Fruit fly (Drosophila melanogaster) Kc167 (cell line): Measurements from ENCODE around the gene Atf3.

Source experiments
- Myc ChIP-seq: fragments of >200 bp; optimal IDR thresholded peaks from 2 replicates; lab custom pipeline; 2017; ENCODE audit warnings: missing external identifiers
- Sin3A ChIP-seq: fragments of >200 bp; optimal IDR thresholded peaks from 2 replicates; lab custom pipeline; 2018; ENCODE audit warnings: missing external identifiers
- h ChIP-seq: fragments of >200 bp; optimal IDR thresholded peaks from 3 replicates; lab custom pipeline; 2018; ENCODE audit warnings: missing external identifiers
- psq ChIP-seq: fragments of >200 bp; optimal IDR thresholded peaks from 2 replicates; lab custom pipeline; 2017; ENCODE audit warnings: missing external identifiers
- ttk ChIP-seq: sonication (Bioruptor generic); optimal IDR thresholded peaks from 2 replicates; lab custom pipeline; 2017; ENCODE audit warnings: missing external identifiers

DNA sequence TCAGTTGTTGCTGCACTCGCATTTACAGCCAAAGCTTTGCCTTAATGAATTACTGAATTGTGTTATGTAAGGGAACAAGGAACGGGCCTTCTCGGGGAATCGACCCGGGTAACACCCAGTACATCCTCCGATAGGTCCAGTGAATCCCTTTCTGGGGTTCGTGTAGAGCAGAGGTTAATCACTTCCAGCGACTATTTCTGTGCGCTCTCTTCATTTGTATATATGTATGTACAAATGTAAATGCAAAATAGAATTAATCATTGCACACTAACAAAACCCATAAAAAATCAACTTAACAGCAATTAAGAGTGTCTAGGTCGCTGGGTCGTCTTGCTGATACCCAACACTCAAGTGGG is 2.4 kb upstream of the Atf3 start:
- TF ChIP-seq h, result no peak
- TF ChIP-seq Myc (lab: Kevin White, UChicago), result no peak
- no peak for TF ChIP-seq ttk
- no peak for TF ChIP-seq psq (lab: Kevin White, UChicago)
- TF ChIP-seq Sin3A (lab: Kevin White, UChicago), result no peak
